Fruit fly (Drosophila melanogaster): ENCODE measurements around the gene Rhau.

Rhau gene

dm6 chr2L:20761951-20762538 lies 4.3 kb upstream of the Rhau start (continued):
- TF ChIP-seq Hmr (GFP tag; optimal IDR thresholded peaks at IDR 0.05), result peak; percentile 22
- TF ChIP-seq al (GFP tag; IDR thresholded peaks at IDR 0.05), result no peak
- 0 out of 3 replicates have a peak, but pooled peaks have one; percentile 47 for TF ChIP-seq ase (GFP tag; IDR thresholded peaks at IDR 0.05)
- peak; percentile 23; the same call in 1 of the 2 replicates for TF ChIP-seq seq (GFP tag; IDR thresholded peaks at IDR 0.05)
- peak; percentile 44 for TF ChIP-seq CG4424 (GFP tag; optimal IDR thresholded peaks at IDR 0.05)
- no peak for TF ChIP-seq pan (optimal IDR thresholded peaks at IDR 0.05)
- peak in 1 of 2 experiments; percentile 48 for TF ChIP-seq pan (GFP tag; optimal IDR thresholded peaks at IDR 0.05 in 1 of 2, IDR thresholded peaks at IDR 0.05 in 1 of 2)
- TF ChIP-seq Aef1 (GFP tag; IDR thresholded peaks at IDR 0.05), result peak; percentile 42; the same call in 2 of the 3 replicates
- TF ChIP-seq vvl (GFP tag; IDR thresholded peaks at IDR 0.05), result peak; percentile 78
- TF ChIP-seq D19A (tag; optimal IDR thresholded peaks at IDR 0.05), result peak; percentile 34
- peak; percentile 19; the same call in 1 of the 2 replicates for TF ChIP-seq E2f2 (GFP tag; IDR thresholded peaks at IDR 0.05)
- TF ChIP-seq CG16779 (GFP tag; IDR thresholded peaks at IDR 0.05), result no peak
- peak; percentile 89 for TF ChIP-seq Ets65A (GFP tag)
- TF ChIP-seq dmrt11E (tag; optimal IDR thresholded peaks at IDR 0.05), result peak; percentile 55
- 0 out of 2 replicates have a peak, but pooled peaks have one; percentile 33 for TF ChIP-seq Atf6 (GFP tag; IDR thresholded peaks at IDR 0.05)
- TF ChIP-seq CG32532 (GFP tag; IDR thresholded peaks at IDR 0.05), result peak; percentile 34; the same call in 1 of the 2 replicates
- peak; percentile 75 for TF ChIP-seq gem (tag; optimal IDR thresholded peaks at IDR 0.05)
- no peak for TF ChIP-seq CG42726 (GFP tag; IDR thresholded peaks at IDR 0.05; ENCODE audit: partially characterized antibody)
- peak; percentile 50; the same call in 2 of the 3 replicates for TF ChIP-seq CG11695 (GFP tag; IDR thresholded peaks at IDR 0.05)
- 0 out of 2 replicates have a peak, but pooled peaks have one; percentile 16 for TF ChIP-seq HLH3B (GFP tag; IDR thresholded peaks at IDR 0.05)
- TF ChIP-seq CG10267 (tag; optimal IDR thresholded peaks at IDR 0.05), result peak; percentile 36
- peak; percentile 50 for TF ChIP-seq Oli (tag; optimal IDR thresholded peaks at IDR 0.05)
- TF ChIP-seq ATbp (GFP tag; optimal IDR thresholded peaks at IDR 0.05), result peak; percentile 18
- no peak for TF ChIP-seq CG9876 (GFP tag; optimal IDR thresholded peaks at IDR 0.05)
- TF ChIP-seq CG8924 (tag; optimal IDR thresholded peaks at IDR 0.05), result peak; percentile 47
- no peak for TF ChIP-seq H2.0 (GFP tag; IDR thresholded peaks at IDR 0.05)
- peak; percentile 81 for TF ChIP-seq Drgx (GFP tag; IDR thresholded peaks at IDR 0.05)
- TF ChIP-seq CG17829 (tag; optimal IDR thresholded peaks at IDR 0.05), result peak; percentile 40
- TF ChIP-seq CG1602 (GFP tag; optimal IDR thresholded peaks at IDR 0.05), result peak; percentile 35
- peak; percentile 29; the same call in 1 of the 2 replicates for TF ChIP-seq CG32767 (GFP tag; IDR thresholded peaks at IDR 0.05)
- TF ChIP-seq Fer1 (GFP tag; optimal IDR thresholded peaks at IDR 0.05), result peak; percentile 28
- TF ChIP-seq Rfx (GFP tag; IDR thresholded peaks at IDR 0.05), result peak; percentile 53
- TF ChIP-seq tin (GFP tag; optimal IDR thresholded peaks at IDR 0.05), result peak; percentile 20
- peak; percentile 56 for TF ChIP-seq CG2678 (tag; optimal IDR thresholded peaks at IDR 0.05)
- no peak for TF ChIP-seq btn (GFP tag; optimal IDR thresholded peaks at IDR 0.05)
- TF ChIP-seq Deaf1 (tag; optimal IDR thresholded peaks at IDR 0.05), result peak; percentile 22
- TF ChIP-seq NfI (GFP tag; optimal IDR thresholded peaks at IDR 0.05), result no peak
- no peak for TF ChIP-seq Dbx (GFP tag; IDR thresholded peaks at IDR 0.05)
- peak; percentile 20 for TF ChIP-seq grau (tag; optimal IDR thresholded peaks at IDR 0.05)
- no peak for TF ChIP-seq CG16863 (GFP tag; optimal IDR thresholded peaks at IDR 0.05)
- TF ChIP-seq gsb-n (tag; optimal IDR thresholded peaks at IDR 0.05), result peak; percentile 8
- no peak for TF ChIP-seq tll (GFP tag; optimal IDR thresholded peaks at IDR 0.05)
- TF ChIP-seq Camta (GFP tag; optimal IDR thresholded peaks at IDR 0.05), result no peak
- peak; percentile 48; the same call in 1 of the 2 replicates for TF ChIP-seq Ada2b (GFP tag; IDR thresholded peaks at IDR 0.05)
- peak in 1 of 2 experiments; percentile 23 for TF ChIP-seq Eip74EF (GFP tag; optimal IDR thresholded peaks at IDR 0.05)
- TF ChIP-seq CG30403 (GFP tag; optimal IDR thresholded peaks at IDR 0.05), result peak; percentile 44
- TF ChIP-seq CG15696 (tag; optimal IDR thresholded peaks at IDR 0.05), result no peak
- peak; percentile 2 for TF ChIP-seq odd (GFP tag; optimal IDR thresholded peaks at IDR 0.05)
- TF ChIP-seq CoRest (tag; optimal IDR thresholded peaks at IDR 0.05), result peak; percentile 34
- TF ChIP-seq cato (GFP tag; optimal IDR thresholded peaks at IDR 0.05; ENCODE audit: borderline replicate concordance), result no peak

Data from whole organism, embryonic.